Fruit fly (Drosophila melanogaster): ENCODE data around the gene CG3939.
A peak's percentile ranks its signal among the peaks of the same experiment; 100 is the strongest.

Gene CG3939

dm6 chrX:3173072-3173471 is 1.7 kb upstream of the CG3939 start, which contains the start of gene CG18508 (continued):
- TF ChIP-seq ems (GFP tag; optimal IDR thresholded peaks at IDR 0.05) (no peak), Dek (tag; optimal IDR thresholded peaks at IDR 0.05) (peak; percentile 2), CG7987 (GFP tag; optimal IDR thresholded peaks at IDR 0.05) (peak; percentile 1), CG33213 (GFP tag; optimal IDR thresholded peaks at IDR 0.05) (peak; percentile 69), seq (GFP tag; IDR thresholded peaks at IDR 0.05) (no peak), Hmx (GFP tag; optimal IDR thresholded peaks at IDR 0.05) (no peak), mam (GFP tag; optimal IDR thresholded peaks at IDR 0.05) (peak; percentile 23), wek (GFP tag; optimal IDR thresholded peaks at IDR 0.05) (no peak), chm (GFP tag; IDR thresholded peaks at IDR 0.05) (no peak), ATbp (GFP tag; optimal IDR thresholded peaks at IDR 0.05) (no peak), Xrp1 (GFP tag; IDR thresholded peaks at IDR 0.05) (peak; percentile 25; the same call in 1 of the 2 replicates), sens-2 (GFP tag; IDR thresholded peaks at IDR 0.05) (no peak), CG3281 (GFP tag; optimal IDR thresholded peaks at IDR 0.05) (no peak), Opbp (GFP tag; IDR thresholded peaks at IDR 0.05; ENCODE audit: partially characterized antibody) (0 out of 3 replicates have a peak, but pooled peaks have one; percentile 38), CG13775 (GFP tag; optimal IDR thresholded peaks at IDR 0.05) (no peak), slbo (GFP tag; IDR thresholded peaks at IDR 0.05) (peak; percentile 36), Meics (GFP tag; optimal IDR thresholded peaks at IDR 0.05) (peak; percentile 1), fd3F (GFP tag; optimal IDR thresholded peaks at IDR 0.05) (no peak), Nf-YA (GFP tag; IDR thresholded peaks at IDR 0.05) (no peak), CG3838 (GFP tag; optimal IDR thresholded peaks at IDR 0.05) (no peak), zf30C (GFP tag; optimal IDR thresholded peaks at IDR 0.05) (peak; percentile 29), CG10959 (GFP tag; IDR thresholded peaks at IDR 0.05) (peak; percentile 90), Myb (GFP tag; optimal IDR thresholded peaks at IDR 0.05) (peak; percentile 63), CG13894 (tag; optimal IDR thresholded peaks at IDR 0.05) (peak; percentile 1), pan (optimal IDR thresholded peaks at IDR 0.05) (no peak), pan (GFP tag; optimal IDR thresholded peaks at IDR 0.05 in 1 of 2, IDR thresholded peaks at IDR 0.05 in 1 of 2) (peak in 1 of 2 experiments; percentile 21), row (GFP tag; IDR thresholded peaks at IDR 0.05) (peak; percentile 77), Bgb (GFP tag; IDR thresholded peaks at IDR 0.05; ENCODE audit: partially characterized antibody) (peak; percentile 9; the same call in 1 of the 2 replicates), CG9932 (GFP tag; IDR thresholded peaks at IDR 0.05) (peak; percentile 50; the same call in 1 of the 2 replicates), Ssrp (tag; optimal IDR thresholded peaks at IDR 0.05) (peak; percentile 6), CG1603 (tag; optimal IDR thresholded peaks at IDR 0.05) (no peak), Dref (GFP tag; IDR thresholded peaks at IDR 0.05) (peak; percentile 33), Adf1 (GFP tag; IDR thresholded peaks at IDR 0.05) (no peak), gfzf (GFP tag; optimal IDR thresholded peaks at IDR 0.05) (peak; percentile 94), sd (tag; optimal IDR thresholded peaks at IDR 0.05) (peak; percentile 16), klu (GFP tag; IDR thresholded peaks at IDR 0.05) (no peak), amos (GFP tag; IDR thresholded peaks at IDR 0.05; ENCODE audit: partially characterized antibody) (peak; percentile 51), MESR4 (GFP tag; optimal IDR thresholded peaks at IDR 0.05) (peak; percentile 21), CG18599 (GFP tag; optimal IDR thresholded peaks at IDR 0.05) (no peak), CG12391 (tag; optimal IDR thresholded peaks at IDR 0.05) (peak; percentile 11), CG14050 (GFP tag; IDR thresholded peaks at IDR 0.05) (no peak), CG13424 (tag; optimal IDR thresholded peaks at IDR 0.05) (peak; percentile 14), Hmr (GFP tag; optimal IDR thresholded peaks at IDR 0.05) (peak; percentile 49), vvl (GFP tag; IDR thresholded peaks at IDR 0.05) (peak; percentile 34; the same call in 1 of the 2 replicates), Sry-β (GFP tag; optimal IDR thresholded peaks at IDR 0.05) (no peak), CG12104 (GFP tag; optimal IDR thresholded peaks at IDR 0.05) (no peak), en (GFP tag; optimal IDR thresholded peaks at IDR 0.05) (no peak), Dp (GFP tag; optimal IDR thresholded peaks at IDR 0.05) (peak; percentile 51), CG6791 (GFP tag; IDR thresholded peaks at IDR 0.05; ENCODE audit: partially characterized antibody) (peak; percentile 48; the same call in 1 of the 3 replicates), unc-4 (GFP tag; IDR thresholded peaks at IDR 0.05; ENCODE audit: partially characterized antibody) (0 out of 2 replicates have a peak, but pooled peaks have one; percentile 27)
